Worm (Caenorhabditis elegans) whole organism, L2 larva: ENCODE data around the gene srj-7.

Experiments
- C34F6.9 ChIP-seq: fragments of 150-350 bp; optimal IDR thresholded peaks from 2 replicates; lab custom pipeline; 2014; ENCODE audit warnings: missing biosample characterization, missing genetic modification characterization
- F13H6.1 ChIP-seq: sonication (generic microtip); optimal IDR thresholded peaks from 2 replicates; lab custom pipeline; 2016; ENCODE audit warnings: missing genetic modification characterization, missing compliant biosample characterization
- R02D3.7 ChIP-seq: fragments of 150-350 bp; optimal IDR thresholded peaks from 2 replicates; lab custom pipeline; 2014; ENCODE audit warnings: missing biosample characterization, missing genetic modification characterization
- Y55F3AM.14 ChIP-seq: fragments of 200-800 bp; sonication (Bioruptor generic); optimal IDR thresholded peaks from 2 replicates; lab custom pipeline; 2018; ENCODE audit warnings: mild to moderate bottlenecking, missing genetic modification characterization, missing compliant biosample characterization
- ZK546.5 ChIP-seq: sonication (generic microtip); optimal IDR thresholded peaks from 2 replicates; lab custom pipeline; 2017; ENCODE audit warnings: missing biosample characterization, missing genetic modification characterization
- blmp-1 ChIP-seq: sonication (generic microtip); optimal IDR thresholded peaks from 2 replicates; lab custom pipeline; 2017; ENCODE audit warnings: missing genetic modification characterization, mild to moderate bottlenecking, missing compliant biosample characterization, antibody characterized with exemption, moderate library complexity; ENCODE audit not compliant: insufficient read depth
- crh-2 ChIP-seq: sonication (generic microtip); optimal IDR thresholded peaks from 2 replicates; lab custom pipeline; 2017; ENCODE audit warnings: missing biosample characterization, missing genetic modification characterization
- dmd-4 ChIP-seq: sonication (generic microtip); optimal IDR thresholded peaks from 2 replicates; lab custom pipeline; 2017; ENCODE audit warnings: missing biosample characterization, missing genetic modification characterization
- lsy-2 ChIP-seq, 2 experiments: fragments of 150-350 bp in 1 of 2; sonication (generic microtip) in 1 of 2; optimal IDR thresholded peaks; 2 replicates each; lab custom pipeline; 2014 to 2017; ENCODE audit warnings: missing biosample characterization in 2 of 2, missing genetic modification characterization in 2 of 2
- mab-5 ChIP-seq: fragments of 150-350 bp; optimal IDR thresholded peaks from 2 replicates; lab custom pipeline; 2014; ENCODE audit warnings: missing biosample characterization, missing genetic modification characterization
- nhr-10 ChIP-seq: sonication (generic microtip); optimal IDR thresholded peaks from 2 replicates; lab custom pipeline; 2017; ENCODE audit warnings: missing biosample characterization, missing genetic modification characterization
- nhr-12 ChIP-seq: fragments of 150-350 bp; optimal IDR thresholded peaks from 2 replicates; lab custom pipeline; 2014; ENCODE audit warnings: missing biosample characterization, missing genetic modification characterization
- nhr-129 ChIP-seq: fragments of 150-350 bp; optimal IDR thresholded peaks from 2 replicates; lab custom pipeline; 2014; ENCODE audit warnings: missing biosample characterization, missing genetic modification characterization
- nhr-23 ChIP-seq: fragments of 150-350 bp; optimal IDR thresholded peaks from 2 replicates; lab custom pipeline; 2014; ENCODE audit warnings: missing biosample characterization, missing genetic modification reagents, missing genetic modification characterization
- nhr-6 ChIP-seq: fragments of 150-350 bp; optimal IDR thresholded peaks from 2 replicates; lab custom pipeline; 2014; ENCODE audit warnings: missing biosample characterization, missing genetic modification characterization
- sem-4 ChIP-seq: fragments of 150-350 bp; optimal IDR thresholded peaks from 2 replicates; lab custom pipeline; 2014; ENCODE audit warnings: missing biosample characterization, missing genetic modification reagents, missing genetic modification characterization
- sma-3 ChIP-seq: sonication (generic microtip); optimal IDR thresholded peaks from 2 replicates; lab custom pipeline; 2016; ENCODE audit warnings: missing genetic modification reagents, missing genetic modification characterization, missing compliant biosample characterization
- sma-9 ChIP-seq, 2 experiments: fragments of 150-350 bp in 1 of 2; sonication (generic microtip) in 1 of 2; optimal IDR thresholded peaks; 2 replicates each; lab custom pipeline; 2014 to 2016; ENCODE audit warnings: missing genetic modification characterization in 2 of 2, mild to moderate bottlenecking in 1 of 2, missing biosample characterization in 1 of 2, missing compliant biosample characterization in 1 of 2, missing genetic modification reagents in 1 of 2, moderate library complexity in 1 of 2
- unc-55 ChIP-seq: fragments of 150-350 bp; sonication (generic microtip); optimal IDR thresholded peaks from 3 replicates; lab custom pipeline; 2014; ENCODE audit warnings: missing biosample characterization, missing genetic modification reagents, missing genetic modification characterization
- unc-62 ChIP-seq: fragments of 150-350 bp; optimal IDR thresholded peaks from 2 replicates; lab custom pipeline; 2014; ENCODE audit warnings: missing biosample characterization, missing genetic modification reagents, missing genetic modification characterization
- ztf-1 ChIP-seq: fragments of 200-800 bp; sonication (Bioruptor generic); conservative IDR thresholded peaks from 2 replicates; pipeline ENCODE4 v1.3.6; 2022; ENCODE audit warnings: missing genetic modification characterization, missing compliant biosample characterization
- ztf-11 ChIP-seq: sonication (generic microtip); optimal IDR thresholded peaks from 2 replicates; lab custom pipeline; 2017; ENCODE audit warnings: missing biosample characterization, missing genetic modification characterization
- ztf-4 ChIP-seq: fragments of 150-350 bp; optimal IDR thresholded peaks from 2 replicates; lab custom pipeline; 2014; ENCODE audit warnings: missing biosample characterization, missing genetic modification characterization

The srj-7 gene

ce11 chrV:3275033-3275432 lies 30.2 kb downstream of the srj-7 start, which contains the start of gene T28A11.3:
T28A11.3 (plus strand) TSS chrV:3275333.
- no peak for TF ChIP-seq dmd-4 (tag; lab: Kevin White, UChicago)
- TF ChIP-seq sem-4 (tag; lab: Kevin White, UChicago): no peak
- TF ChIP-seq ZK546.5: no peak
- no peak for TF ChIP-seq unc-62 (GFP tag; lab: Kevin White, UChicago)

- TF ChIP-seq ztf-11 (tag; lab: Kevin White, UChicago) (no peak), sem-4 (tag; lab: Kevin White, UChicago) (peak; percentile 4), nhr-6 (tag; lab: Kevin White, UChicago) (no peak), ztf-1 (GFP tag; lab: Robert Waterston, UW) (no peak), C34F6.9 (no peak), F13H6.1 (tag; lab: Kevin White, UChicago) (peak; percentile 80), sma-9 (GFP tag; optimal IDR thresholded peaks at IDR 0.05; lab: Kevin White, UChicago) (peak; percentile 92), sma-9 (tag; optimal IDR thresholded peaks at IDR 0.05; lab: Kevin White, UChicago) (no peak)
Measured at ce11 chrV:3276184-3276583, 31.4 kb downstream of the srj-7 start.

- TF ChIP-seq nhr-10 (tag; lab: Kevin White, UChicago) (no peak), C34F6.9 (peak; percentile 9), lsy-2 (tag; optimal IDR thresholded peaks at IDR 0.05; lab: Kevin White, UChicago) (peak in 1 of 2 experiments; percentile 18)
Measured at ce11 chrV:3278101-3278639, 33.4 kb downstream of the srj-7 start, which contains the start of gene fbxa-64. fbxa-64 (minus strand) TSS chrV:3278151.

- TF ChIP-seq crh-2 (no peak), lsy-2 (tag; optimal IDR thresholded peaks at IDR 0.05; lab: Kevin White, UChicago) (peak in 1 of 2 experiments; percentile 27), sma-9 (GFP tag; optimal IDR thresholded peaks at IDR 0.05; lab: Kevin White, UChicago) (peak; percentile 78), sma-9 (tag; optimal IDR thresholded peaks at IDR 0.05; lab: Kevin White, UChicago) (no peak), F13H6.1 (tag; lab: Kevin White, UChicago) (peak; percentile 65)
Measured at ce11 chrV:3279138-3279537, 34.3 kb downstream of the srj-7 start.

DNA sequence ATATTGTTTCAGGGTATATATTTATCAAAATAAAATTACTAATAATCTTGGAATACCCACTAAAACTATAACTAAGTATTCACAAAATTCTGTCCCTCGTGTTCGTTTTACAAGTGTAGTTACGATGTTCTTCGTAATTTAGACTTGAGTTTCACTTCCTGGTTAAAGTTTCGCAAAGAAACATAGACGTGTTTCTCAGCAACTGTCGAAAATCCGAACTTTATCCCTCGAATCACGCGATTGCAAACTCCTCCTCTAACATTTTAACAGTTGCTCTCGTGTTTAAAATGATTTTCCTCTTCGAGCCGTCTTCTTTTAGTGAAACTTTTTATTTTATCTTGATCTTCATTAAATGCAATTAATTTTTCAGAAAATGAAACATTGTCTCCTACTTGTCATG lies 35.2 kb downstream of the srj-7 start, which contains the start of gene T28A11.2:
TSS of gene T28A11.2 (plus strand) at position 371 of the 400 bp plus-strand sequence.
- no peak for TF ChIP-seq unc-55 (GFP tag; lab: Kevin White, UChicago)
- TF ChIP-seq F13H6.1 (tag; lab: Kevin White, UChicago): peak; percentile 50
- TF ChIP-seq sma-9 (GFP tag; optimal IDR thresholded peaks at IDR 0.05; lab: Kevin White, UChicago): peak; percentile 71
- no peak for TF ChIP-seq sma-9 (tag; optimal IDR thresholded peaks at IDR 0.05; lab: Kevin White, UChicago)
- TF ChIP-seq ztf-1 (GFP tag; lab: Robert Waterston, UW): no peak
- TF ChIP-seq sma-3 (GFP tag; lab: Kevin White, UChicago): no peak
- TF ChIP-seq mab-5 (tag; lab: Kevin White, UChicago): no peak
- no peak for TF ChIP-seq nhr-23 (tag; lab: Kevin White, UChicago)
- no peak for TF ChIP-seq ztf-4 (tag; lab: Kevin White, UChicago)
- no peak for TF ChIP-seq nhr-12 (tag; lab: Kevin White, UChicago)
- TF ChIP-seq sem-4 (tag; lab: Kevin White, UChicago): peak; percentile 8
- TF ChIP-seq crh-2: no peak
- TF ChIP-seq R02D3.7: no peak
- no peak for TF ChIP-seq blmp-1 (tag; lab: Kevin White, UChicago)

DNA sequence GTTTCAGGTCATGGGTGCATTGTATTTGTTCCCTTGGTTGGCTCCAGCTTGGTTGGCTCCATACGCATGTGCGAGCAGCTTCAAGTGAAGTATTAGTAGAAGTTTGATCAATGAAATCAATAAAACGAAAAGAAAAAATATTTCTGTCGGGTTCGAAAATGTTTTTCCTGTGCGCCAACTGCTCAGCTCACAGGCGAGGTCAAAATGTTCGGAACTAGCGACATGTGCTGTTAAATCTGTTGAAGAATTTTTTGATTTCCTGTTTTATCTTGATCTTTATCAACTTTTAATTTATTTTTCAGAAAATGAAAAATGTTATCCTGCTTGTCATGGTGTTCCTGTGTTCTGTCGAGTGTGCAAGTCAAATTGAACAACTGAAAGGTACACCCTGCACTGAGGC lies 36.7 kb downstream of the srj-7 start, which contains the start of gene T28A11.25:
TSS of gene T28A11.25 (plus strand) at position 301 of the 400 bp plus-strand sequence.
- no peak for TF ChIP-seq sma-3 (GFP tag; lab: Kevin White, UChicago)
- TF ChIP-seq sma-9 (GFP tag; optimal IDR thresholded peaks at IDR 0.05; lab: Kevin White, UChicago): peak; percentile 64
- no peak for TF ChIP-seq sma-9 (tag; optimal IDR thresholded peaks at IDR 0.05; lab: Kevin White, UChicago)
- TF ChIP-seq, all 48 proteins: peak for 1

- no peak for TF ChIP-seq nhr-129 (tag; lab: Kevin White, UChicago)
- no peak for TF ChIP-seq Y55F3AM.14 (GFP tag; lab: Kevin White, UChicago)
- TF ChIP-seq F13H6.1 (tag; lab: Kevin White, UChicago): no peak
Measured at ce11 chrV:3282957-3283356, 38.2 kb downstream of the srj-7 start, which contains the start of gene str-64. str-64 (plus strand) TSS chrV:3283257.

DNA sequence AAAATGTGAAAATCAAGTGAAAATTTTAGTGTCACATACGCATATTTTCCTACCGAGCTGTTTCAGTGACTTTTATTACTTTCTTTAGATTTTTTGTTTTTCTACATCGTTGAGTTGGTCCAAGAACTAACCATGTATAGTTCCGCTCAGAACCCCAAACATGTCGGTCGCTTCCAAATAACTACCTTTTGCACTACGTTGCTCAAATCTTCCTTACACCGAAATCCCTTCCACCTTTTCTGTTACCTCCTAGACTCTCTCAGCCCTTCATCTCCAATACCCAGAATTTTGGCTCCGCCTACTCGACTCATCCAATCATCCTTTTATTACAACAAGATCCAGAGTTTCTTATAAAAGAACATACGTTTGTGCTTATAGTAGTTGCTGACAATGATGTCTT lies 39.8 kb downstream of the srj-7 start, which contains the start of gene F35F10.5:
TSS of gene F35F10.5 (plus strand) at position 301 of the 400 bp plus-strand sequence.
- TF ChIP-seq ztf-1 (GFP tag; lab: Robert Waterston, UW): no peak
